Worm (Caenorhabditis elegans) whole organism, late embryonic: Measurements from ENCODE around the gene twk-11.

Experiments
- fax-1 ChIP-seq: sonication (generic microtip); optimal IDR thresholded peaks from 2 replicates; lab custom pipeline; 2016; ENCODE audit warnings: missing genotype, missing genetic modification characterization, missing compliant biosample characterization
- fkh-10 ChIP-seq: fragments of 150-350 bp; optimal IDR thresholded peaks from 2 replicates; lab custom pipeline; 2014; ENCODE audit warnings: missing biosample characterization, missing genetic modification reagents, missing genetic modification characterization
- sox-4 ChIP-seq: sonication (generic microtip); optimal IDR thresholded peaks from 2 replicates; lab custom pipeline; 2017; ENCODE audit warnings: mild to moderate bottlenecking, missing genetic modification characterization, inconsistent platforms, missing compliant biosample characterization
- ztf-16 ChIP-seq: sonication (generic microtip); optimal IDR thresholded peaks from 2 replicates; lab custom pipeline; 2017; ENCODE audit warnings: missing genetic modification characterization, missing compliant biosample characterization

DNA sequence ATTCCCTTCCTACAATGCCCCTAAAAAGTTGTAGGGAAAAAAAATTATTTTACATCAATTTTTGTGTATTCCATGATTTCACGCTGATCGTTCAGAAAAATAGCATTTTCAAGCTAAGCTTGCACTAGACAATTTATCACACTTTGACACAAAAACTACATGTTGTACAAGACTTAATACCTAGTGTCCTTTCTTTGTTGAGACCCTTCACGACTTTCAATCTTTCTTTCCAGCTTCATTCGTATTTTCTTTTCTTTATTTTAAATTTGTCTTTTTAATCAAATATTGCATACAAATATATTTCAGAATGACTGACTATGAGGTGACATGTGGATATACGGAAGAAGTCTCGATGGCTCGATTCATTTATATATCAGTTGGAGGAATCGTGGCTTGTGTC, 9.6 kb upstream of the twk-11 start, which contains the start of gene F20A1.2:
- TF ChIP-seq sox-4 (no peak), fax-1 (no peak), fkh-10 (GFP tag; lab: Kevin White, UChicago) (no peak), ztf-16 (tag; lab: Kevin White, UChicago) (no peak)
